Worm (Caenorhabditis elegans) whole organism, young adult: ENCODE measurements around the gene EEED8.18.
A peak's percentile ranks its signal among the peaks of the same experiment; 100 is the strongest.

Experiments used
- B0261.1 ChIP-seq: sonication (generic microtip); optimal IDR thresholded peaks from 2 replicates; lab custom pipeline; 2016; ENCODE audit warnings: mild to moderate bottlenecking, missing genetic modification characterization, moderate library complexity, missing compliant biosample characterization
- F22D6.2 ChIP-seq: sonication (generic microtip); optimal IDR thresholded peaks from 2 replicates; lab custom pipeline; 2016; ENCODE audit warnings: mild to moderate bottlenecking, missing genetic modification characterization, missing compliant biosample characterization
- F39B2.1 ChIP-seq: fragments of 200-800 bp; sonication (Bioruptor generic); IDR thresholded peaks from 2 replicates; pipeline ENCODE4 v1.3.6; 2022; ENCODE audit warnings: missing genetic modification reagents, missing genetic modification characterization, missing compliant biosample characterization
- F52B5.7 ChIP-seq: sonication (generic microtip); optimal IDR thresholded peaks from 2 replicates; lab custom pipeline; 2016; ENCODE audit warnings: mild to moderate bottlenecking, missing genetic modification characterization, missing compliant biosample characterization
- F57A8.1 ChIP-seq: fragments of 200-800 bp; sonication (Bioruptor generic); optimal IDR thresholded peaks from 2 replicates; lab custom pipeline; 2018; ENCODE audit warnings: mild to moderate bottlenecking, missing genetic modification characterization, moderate library complexity, missing compliant biosample characterization
- F57C9.4 ChIP-seq: sonication (generic microtip); optimal IDR thresholded peaks from 2 replicates; lab custom pipeline; 2017; ENCODE audit warnings: mild to moderate bottlenecking, missing genetic modification characterization, missing compliant biosample characterization
- K11D2.4 ChIP-seq: fragments of 200-800 bp; sonication (Bioruptor generic); IDR thresholded peaks from 2 replicates; pipeline ENCODE4 v1.3.6; 2022; ENCODE audit warnings: missing genetic modification reagents, missing genetic modification characterization, missing compliant biosample characterization
- T26A5.8 ChIP-seq: sonication (generic microtip); optimal IDR thresholded peaks from 2 replicates; lab custom pipeline; 2016; ENCODE audit warnings: missing genetic modification characterization, missing compliant biosample characterization
- Y53F4B.3 ChIP-seq: fragments of 200-800 bp; sonication (Bioruptor generic); IDR thresholded peaks from 2 replicates; pipeline ENCODE4 v1.3.6; 2022; ENCODE audit warnings: missing genetic modification reagents, missing genetic modification characterization, missing compliant biosample characterization
- ZK185.1 ChIP-seq: sonication (generic microtip); optimal IDR thresholded peaks from 2 replicates; lab custom pipeline; 2016; ENCODE audit warnings: mild to moderate bottlenecking, missing genetic modification characterization, missing compliant biosample characterization; ENCODE audit not compliant: poor library complexity, severe bottlenecking
- aptf-2 ChIP-seq: fragments of 200-800 bp; sonication (Bioruptor generic); conservative IDR thresholded peaks from 2 replicates; pipeline ENCODE4 v1.3.6; 2022; ENCODE audit warnings: missing genetic modification reagents, missing genetic modification characterization, missing compliant biosample characterization
- aptf-3 ChIP-seq: fragments of 200-800 bp; sonication (Bioruptor generic); IDR thresholded peaks from 2 replicates; pipeline ENCODE4 v1.3.6; 2022; ENCODE audit warnings: missing genetic modification characterization, missing compliant biosample characterization
- attf-5 ChIP-seq: fragments of 200-800 bp; sonication (Bioruptor generic); optimal IDR thresholded peaks from 2 replicates; lab custom pipeline; 2018; ENCODE audit warnings: mild to moderate bottlenecking, missing genetic modification characterization, missing compliant biosample characterization
- bed-1 ChIP-seq: fragments of 200-800 bp; sonication (Bioruptor generic); IDR thresholded peaks from 2 replicates; pipeline ENCODE4 v1.3.6; 2022; ENCODE audit warnings: missing genetic modification reagents, missing genetic modification characterization, missing compliant biosample characterization
- ceh-58 ChIP-seq: fragments of 200-800 bp; sonication (Bioruptor generic); IDR thresholded peaks from 2 replicates; pipeline ENCODE4 v1.3.6; 2022; ENCODE audit warnings: missing genetic modification characterization, missing compliant biosample characterization
- ceh-79 ChIP-seq: sonication (generic microtip); optimal IDR thresholded peaks from 2 replicates; lab custom pipeline; 2017; ENCODE audit warnings: mild to moderate bottlenecking, missing genetic modification characterization, missing compliant biosample characterization
- efl-1 ChIP-seq: fragments of 150-350 bp; optimal IDR thresholded peaks from 2 replicates; lab custom pipeline; 2014; ENCODE audit warnings: missing biosample characterization, missing genetic modification reagents, missing genetic modification characterization
- egl-18 ChIP-seq: fragments of 200-800 bp; sonication (Bioruptor generic); IDR thresholded peaks from 2 replicates; pipeline ENCODE4 v1.3.6; 2022; ENCODE audit warnings: missing genetic modification reagents, missing genetic modification characterization, missing compliant biosample characterization
- egl-44 ChIP-seq: fragments of 200-800 bp; sonication (Bioruptor generic); IDR thresholded peaks from 2 replicates; pipeline ENCODE4 v1.3.6; 2022; ENCODE audit warnings: missing genetic modification reagents, missing genetic modification characterization, missing compliant biosample characterization
- egrh-3 ChIP-seq: fragments of 200-800 bp; sonication (Bioruptor generic); IDR thresholded peaks from 2 replicates; pipeline ENCODE4 v1.3.6; 2022; ENCODE audit warnings: missing genetic modification reagents, missing genetic modification characterization, missing compliant biosample characterization
- fkh-3 ChIP-seq: sonication (generic microtip); optimal IDR thresholded peaks from 2 replicates; lab custom pipeline; 2016; ENCODE audit warnings: mild to moderate bottlenecking, missing genetic modification characterization, missing compliant biosample characterization
- hlh-26 ChIP-seq: fragments of 200-800 bp; sonication (Bioruptor generic); conservative IDR thresholded peaks from 2 replicates; pipeline ENCODE4 v1.3.6; 2022; ENCODE audit warnings: missing genetic modification reagents, missing genetic modification characterization, missing compliant biosample characterization
- hrde-1 ChIP-seq: sonication (generic microtip); optimal IDR thresholded peaks from 2 replicates; lab custom pipeline; 2016; ENCODE audit warnings: missing genetic modification characterization, mild to moderate bottlenecking, missing compliant biosample characterization, moderate library complexity, missing genotype, missing genetic modification reagents, borderline replicate concordance
- hsf-1 ChIP-seq: fragments of 200-800 bp; sonication (Bioruptor generic); IDR thresholded peaks from 2 replicates; pipeline ENCODE4 v1.3.6; 2022; ENCODE audit warnings: missing genetic modification reagents, missing genetic modification characterization, missing compliant biosample characterization
- lin-54 ChIP-seq: fragments of 200-800 bp; sonication (Bioruptor generic); optimal IDR thresholded peaks from 2 replicates; lab custom pipeline; 2018; ENCODE audit warnings: mild to moderate bottlenecking, missing genetic modification characterization, missing compliant biosample characterization
- madf-10 ChIP-seq: sonication (generic microtip); optimal IDR thresholded peaks from 2 replicates; lab custom pipeline; 2016; ENCODE audit warnings: mild to moderate bottlenecking, missing genetic modification characterization, missing compliant biosample characterization
- mes-4 ChIP-seq: sonication (generic microtip); optimal IDR thresholded peaks from 2 replicates; lab custom pipeline; 2016; ENCODE audit warnings: missing genotype, missing genetic modification characterization, missing compliant biosample characterization
- mxl-1 ChIP-seq: sonication (generic microtip); optimal IDR thresholded peaks from 2 replicates; lab custom pipeline; 2016; ENCODE audit warnings: missing genetic modification characterization, missing compliant biosample characterization
- nhr-179 ChIP-seq: sonication (generic microtip); optimal IDR thresholded peaks from 2 replicates; lab custom pipeline; 2016; ENCODE audit warnings: mild to moderate bottlenecking, missing genetic modification characterization, missing compliant biosample characterization
- rec-8 ChIP-seq, 2 experiments: sonication (generic microtip); optimal IDR thresholded peaks; 2 replicates each; lab custom pipeline; 2016; ENCODE audit warnings: mild to moderate bottlenecking in 2 of 2, missing genetic modification characterization in 2 of 2, missing genetic modification reagents in 2 of 2, missing genotype in 2 of 2, missing biosample characterization in 1 of 2, missing compliant biosample characterization in 1 of 2, moderate library complexity in 1 of 2
- rpc-1 ChIP-seq, 2 experiments: fragments of 150-350 bp in 1 of 2; sonication (generic microtip) in 1 of 2; optimal IDR thresholded peaks; 2 replicates each; lab custom pipeline; 2014 to 2018; ENCODE audit warnings: missing biosample characterization in 1 of 2, missing genetic modification characterization in 1 of 2, missing genetic modification reagents in 1 of 2, missing genotype in 1 of 2
- sdz-38 ChIP-seq: sonication (generic microtip); optimal IDR thresholded peaks from 2 replicates; lab custom pipeline; 2016; ENCODE audit warnings: missing genotype, missing genetic modification characterization, missing compliant biosample characterization
- snpc-4 ChIP-seq, 5 experiments: fragments of 150-350 bp in 1 of 5; sonication (generic microtip) in 4 of 5; optimal IDR thresholded peaks; 2 replicates each; lab custom pipeline; 2014 to 2018; ENCODE audit warnings: missing genetic modification characterization in 5 of 5, missing biosample characterization in 3 of 5, antibody characterized with exemption in 2 of 5, mild to moderate bottlenecking in 2 of 5, missing compliant biosample characterization in 2 of 5, missing genotype in 2 of 5, moderate library complexity in 2 of 5, missing genetic modification reagents in 1 of 5
- somi-1 ChIP-seq: fragments of 200-800 bp; sonication (Bioruptor generic); optimal IDR thresholded peaks from 2 replicates; lab custom pipeline; 2018; ENCODE audit warnings: mild to moderate bottlenecking, missing genetic modification characterization, missing compliant biosample characterization
- tlf-1 ChIP-seq: fragments of 200-800 bp; sonication (Bioruptor generic); optimal IDR thresholded peaks from 2 replicates; lab custom pipeline; 2018; ENCODE audit warnings: mild to moderate bottlenecking, missing genetic modification characterization, missing compliant biosample characterization
- zim-3 ChIP-seq: sonication (generic microtip); optimal IDR thresholded peaks from 2 replicates; lab custom pipeline; 2017; ENCODE audit warnings: mild to moderate bottlenecking, missing genetic modification characterization, moderate library complexity, missing compliant biosample characterization
- ztf-18 ChIP-seq: sonication (generic microtip); optimal IDR thresholded peaks from 2 replicates; lab custom pipeline; 2016; ENCODE audit warnings: missing genotype, mild to moderate bottlenecking, missing genetic modification characterization, missing compliant biosample characterization
- ztf-28 ChIP-seq: fragments of 200-800 bp; sonication (Bioruptor generic); IDR thresholded peaks from 2 replicates; pipeline ENCODE4 v1.3.6; 2022; ENCODE audit warnings: missing genetic modification reagents, missing genetic modification characterization, missing compliant biosample characterization
- ztf-6 ChIP-seq: fragments of 200-800 bp; sonication (Bioruptor generic); IDR thresholded peaks from 2 replicates; pipeline ENCODE4 v1.3.6; 2022; ENCODE audit warnings: missing genetic modification reagents, missing genetic modification characterization, missing compliant biosample characterization

The EEED8.18 gene

DNA sequence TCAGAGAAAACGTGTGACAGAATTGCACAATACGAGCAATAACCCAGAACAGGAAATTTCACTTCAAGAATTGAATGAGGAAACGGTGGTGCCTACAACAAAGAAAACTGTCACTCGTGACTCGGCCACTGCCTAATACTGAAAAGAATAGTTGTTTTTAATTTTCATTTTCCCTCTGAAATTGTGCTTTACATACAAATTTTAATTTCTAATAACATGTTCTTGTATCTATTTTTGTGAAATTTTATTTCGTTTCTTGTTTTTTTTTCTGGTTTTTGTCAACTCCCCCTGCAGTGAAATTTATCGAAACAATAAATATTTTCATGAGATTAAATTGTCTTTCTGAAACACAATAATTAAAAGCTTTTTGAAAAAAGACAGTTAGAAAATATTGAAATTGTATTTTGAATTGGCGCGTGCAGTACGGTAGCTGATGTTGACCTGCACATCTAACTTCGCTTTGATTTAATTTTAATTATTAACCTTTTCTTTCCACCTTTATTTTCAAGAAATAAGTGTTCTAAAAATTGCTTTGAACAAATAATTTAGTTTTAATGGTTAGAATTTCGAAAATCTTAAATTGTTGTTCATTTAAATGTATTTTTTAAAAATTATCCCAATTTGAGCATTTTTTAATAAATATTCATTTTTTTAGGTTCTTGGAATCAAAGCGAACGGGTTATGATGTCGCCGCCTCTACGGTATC, 43.4 kb upstream of the EEED8.18 start, which contains the start of gene daz-1 (continued):
- TF ChIP-seq lin-54 (GFP tag; lab: Kevin White, UChicago) (peak; percentile 93), zim-3 (no peak), aptf-2 (GFP tag; lab: Robert Waterston, UW) (no peak), snpc-4 (GFP tag; optimal IDR thresholded peaks at IDR 0.05; lab: Kevin White, UChicago) (no peak), snpc-4 (tag; optimal IDR thresholded peaks at IDR 0.05; lab: Kevin White, UChicago) (no peak), ztf-18 (tag; lab: Kevin White, UChicago) (no peak), F22D6.2 (tag; lab: Kevin White, UChicago) (no peak), nhr-179 (tag; lab: Kevin White, UChicago) (no peak), ztf-6 (GFP tag; lab: Robert Waterston, UW) (no peak), K11D2.4 (GFP tag; lab: Robert Waterston, UW) (no peak), rpc-1 (optimal IDR thresholded peaks at IDR 0.05; lab: Kevin White, UChicago) (no peak), rpc-1 (tag; optimal IDR thresholded peaks at IDR 0.05; lab: Kevin White, UChicago) (no peak), F39B2.1 (GFP tag; lab: Robert Waterston, UW) (no peak), sdz-38 (tag; lab: Kevin White, UChicago) (no peak), tlf-1 (peak; percentile 13)

DNA sequence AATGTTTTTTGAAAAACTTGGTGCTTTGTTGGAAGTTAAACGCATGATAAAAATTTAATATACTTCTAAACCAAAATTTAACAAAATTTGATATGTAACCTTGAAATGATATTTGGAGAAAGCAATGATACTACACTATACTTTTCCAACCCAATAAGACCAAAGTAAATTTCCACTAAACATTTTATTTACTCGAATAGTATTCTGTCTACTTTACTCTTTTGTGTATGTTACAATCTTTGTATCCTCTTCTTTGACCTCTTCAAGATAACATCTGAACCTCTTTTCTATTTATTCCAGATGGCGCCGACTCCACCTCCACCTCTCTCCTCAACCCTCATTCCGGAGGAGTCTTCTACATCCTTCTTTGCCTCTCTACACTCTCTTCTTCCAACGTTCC, 41.1 kb upstream of the EEED8.18 start, which contains the start of gene dhs-5:
Gene dhs-5, plus strand, starts transcription at position 301 of the 400 bp plus-strand sequence.
- TF ChIP-seq T26A5.8 (tag; lab: Kevin White, UChicago) = no peak
- no peak for TF ChIP-seq B0261.1 (tag; lab: Kevin White, UChicago)
- no peak for TF ChIP-seq aptf-3 (GFP tag; lab: Robert Waterston, UW)
- no peak for TF ChIP-seq fkh-3 (tag; lab: Kevin White, UChicago)
- TF ChIP-seq ceh-79 (tag; lab: Kevin White, UChicago) = no peak
- no peak for TF ChIP-seq ztf-28
- no peak for TF ChIP-seq sdz-38 (tag; lab: Kevin White, UChicago)
- no peak for TF ChIP-seq F52B5.7 (tag; lab: Kevin White, UChicago)
- TF ChIP-seq ztf-18 (tag; lab: Kevin White, UChicago) = no peak
- TF ChIP-seq F57C9.4 = no peak
- TF ChIP-seq efl-1 (GFP tag; lab: Kevin White, UChicago) = no peak
- TF ChIP-seq hrde-1 (tag; lab: Kevin White, UChicago) = no peak
- no peak for TF ChIP-seq F57A8.1
- TF ChIP-seq hsf-1 (GFP tag; lab: Robert Waterston, UW) = no peak
- TF ChIP-seq egrh-3 (GFP tag; lab: Robert Waterston, UW) = no peak
- no peak for TF ChIP-seq ceh-58 (GFP tag; lab: Robert Waterston, UW)
- TF ChIP-seq attf-5 (GFP tag; lab: Kevin White, UChicago) = no peak
- no peak for TF ChIP-seq lin-54 (GFP tag; lab: Kevin White, UChicago)
- TF ChIP-seq Y53F4B.3 (GFP tag; lab: Robert Waterston, UW) = no peak

ce11 chrII:5451278-5451677, 38.9 kb upstream of the EEED8.18 start:
- TF ChIP-seq egl-44 (GFP tag; lab: Robert Waterston, UW) (no peak), rec-8 (tag; optimal IDR thresholded peaks at IDR 0.05; lab: Kevin White, UChicago) (no peak), egl-18 (GFP tag; lab: Robert Waterston, UW) (no peak), ZK185.1 (no peak), bed-1 (GFP tag; lab: Robert Waterston, UW) (no peak), hlh-26 (no peak), somi-1 (no peak), madf-10 (tag; lab: Kevin White, UChicago) (no peak), mxl-1 (no peak), mes-4 (tag; lab: Kevin White, UChicago) (no peak)
